Worm (Caenorhabditis elegans) whole organism, L3 larva: ENCODE data around the gene F16B12.6.

Experiments
- ZK546.5 ChIP-seq: sonication (generic microtip); optimal IDR thresholded peaks from 2 replicates; lab custom pipeline; 2017; ENCODE audit warnings: missing biosample characterization, missing genetic modification characterization
- aly-2 ChIP-seq: fragments of 150-350 bp; optimal IDR thresholded peaks from 2 replicates; lab custom pipeline; 2014; ENCODE audit warnings: missing biosample characterization, missing genetic modification characterization
- ceh-16 ChIP-seq: sonication (generic microtip); optimal IDR thresholded peaks from 2 replicates; lab custom pipeline; 2017; ENCODE audit warnings: missing biosample characterization, missing genetic modification characterization
- ceh-28 ChIP-seq: fragments of 150-350 bp; optimal IDR thresholded peaks from 2 replicates; lab custom pipeline; 2014; ENCODE audit warnings: missing biosample characterization, missing genetic modification reagents, missing genetic modification characterization
- ceh-9 ChIP-seq: sonication (generic microtip); optimal IDR thresholded peaks from 2 replicates; lab custom pipeline; 2018; ENCODE audit warnings: missing biosample characterization, missing genetic modification characterization
- daf-12 ChIP-seq: fragments of 150-350 bp; optimal IDR thresholded peaks from 2 replicates; lab custom pipeline; 2014; ENCODE audit warnings: missing biosample characterization, missing genetic modification reagents, missing genetic modification characterization
- elt-3 ChIP-seq, 3 experiments: fragments of 150-350 bp in 1 of 3; sonication (generic microtip) in 2 of 3; optimal IDR thresholded peaks; 2 replicates in 2 of 3; 4 replicates in 1 of 3; lab custom pipeline; 2014 to 2017; ENCODE audit warnings: missing biosample characterization in 3 of 3, missing genetic modification characterization in 3 of 3
- fkh-10 ChIP-seq: sonication (generic microtip); optimal IDR thresholded peaks from 2 replicates; lab custom pipeline; 2017; ENCODE audit warnings: missing biosample characterization, missing genetic modification reagents, missing genetic modification characterization
- fos-1 ChIP-seq: fragments of 150-350 bp; optimal IDR thresholded peaks from 2 replicates; lab custom pipeline; 2014; ENCODE audit warnings: missing biosample characterization, missing genetic modification characterization
- hmg-11 ChIP-seq: sonication (generic microtip); optimal IDR thresholded peaks from 2 replicates; lab custom pipeline; 2016; ENCODE audit warnings: missing genetic modification characterization, missing compliant biosample characterization
- jun-1 ChIP-seq: fragments of 150-350 bp; optimal IDR thresholded peaks from 2 replicates; lab custom pipeline; 2014; ENCODE audit warnings: missing biosample characterization, missing genetic modification reagents, missing genetic modification characterization
- lin-39 ChIP-seq: fragments of 150-350 bp; optimal IDR thresholded peaks from 2 replicates; lab custom pipeline; 2018; ENCODE audit warnings: missing biosample characterization, missing genetic modification reagents, missing genetic modification characterization
- lsy-12 ChIP-seq: sonication (generic microtip); optimal IDR thresholded peaks from 2 replicates; lab custom pipeline; 2016; ENCODE audit warnings: mild to moderate bottlenecking, missing genetic modification characterization, missing compliant biosample characterization
- mdl-1 ChIP-seq: fragments of 150-350 bp; optimal IDR thresholded peaks from 2 replicates; lab custom pipeline; 2014; ENCODE audit warnings: missing biosample characterization, missing genetic modification characterization
- mml-1 ChIP-seq: fragments of 150-350 bp; sonication (generic microtip); optimal IDR thresholded peaks from 3 replicates; lab custom pipeline; 2014; ENCODE audit warnings: missing biosample characterization, missing genetic modification characterization
- nhr-12 ChIP-seq: fragments of 150-350 bp; optimal IDR thresholded peaks from 2 replicates; lab custom pipeline; 2014; ENCODE audit warnings: missing biosample characterization, missing genetic modification characterization
- nhr-25 ChIP-seq: sonication (generic microtip); optimal IDR thresholded peaks from 2 replicates; lab custom pipeline; 2017; ENCODE audit warnings: missing biosample characterization, missing genetic modification characterization
- nhr-28 ChIP-seq: fragments of 150-350 bp; optimal IDR thresholded peaks from 2 replicates; lab custom pipeline; 2014; ENCODE audit warnings: missing biosample characterization, missing genetic modification characterization
- nhr-43 ChIP-seq: sonication (generic microtip); optimal IDR thresholded peaks from 2 replicates; lab custom pipeline; 2016; ENCODE audit warnings: mild to moderate bottlenecking, missing genetic modification characterization, missing compliant biosample characterization; ENCODE audit not compliant: poor library complexity, severe bottlenecking
- nhr-77 ChIP-seq: fragments of 150-350 bp; optimal IDR thresholded peaks from 2 replicates; lab custom pipeline; 2014; ENCODE audit warnings: missing biosample characterization, missing genetic modification characterization
- pqm-1 ChIP-seq: fragments of 150-350 bp; optimal IDR thresholded peaks from 2 replicates; lab custom pipeline; 2017; ENCODE audit warnings: missing biosample characterization, missing genetic modification characterization, inconsistent platforms
- sea-2 ChIP-seq: fragments of 150-350 bp; sonication (generic microtip); optimal IDR thresholded peaks from 4 replicates; lab custom pipeline; 2014; ENCODE audit warnings: missing biosample characterization, missing genetic modification reagents, missing genetic modification characterization
- snpc-4 ChIP-seq: fragments of 150-350 bp; optimal IDR thresholded peaks from 2 replicates; lab custom pipeline; 2014; ENCODE audit warnings: missing biosample characterization, missing genetic modification characterization
- tbx-2 ChIP-seq: sonication (generic microtip); optimal IDR thresholded peaks from 2 replicates; lab custom pipeline; 2016; ENCODE audit warnings: mild to moderate bottlenecking, missing genetic modification characterization, missing compliant biosample characterization
- unc-39 ChIP-seq: sonication (generic microtip); optimal IDR thresholded peaks from 4 replicates; lab custom pipeline; 2017; ENCODE audit warnings: missing biosample characterization, missing genetic modification characterization
- unc-62 ChIP-seq: fragments of 150-350 bp; sonication (generic microtip); optimal IDR thresholded peaks from 4 replicates; lab custom pipeline; 2014; ENCODE audit warnings: missing biosample characterization, missing genetic modification reagents, missing genetic modification characterization
- zag-1 ChIP-seq: fragments of 150-350 bp; optimal IDR thresholded peaks from 2 replicates; lab custom pipeline; 2014; ENCODE audit warnings: missing biosample characterization, missing genetic modification characterization

F16B12.6 gene

ce11 chrX:14147400-14147799, 45.3 kb downstream of the F16B12.6 start, which contains the start of gene akt-2:
akt-2 (plus strand) TSS chrX:14147700.
- TF ChIP-seq nhr-43 (tag; lab: Kevin White, UChicago): no peak
- TF ChIP-seq nhr-28 (tag; lab: Kevin White, UChicago): no peak
- no peak for TF ChIP-seq mdl-1 (tag; lab: Kevin White, UChicago)
- TF ChIP-seq fos-1: no peak
- TF ChIP-seq nhr-12: no peak
- no peak for TF ChIP-seq nhr-25
- no peak for TF ChIP-seq lsy-12 (tag; lab: Kevin White, UChicago)
- TF ChIP-seq daf-12 (tag; lab: Kevin White, UChicago): no peak
- TF ChIP-seq ZK546.5: no peak
- no peak for TF ChIP-seq sea-2 (GFP tag; lab: Kevin White, UChicago)
- no peak for TF ChIP-seq lin-39 (tag; lab: Kevin White, UChicago)
- TF ChIP-seq ceh-28 (tag; lab: Kevin White, UChicago): no peak
- no peak for TF ChIP-seq hmg-11 (tag; lab: Kevin White, UChicago)
- no peak for TF ChIP-seq elt-3 (tag; optimal IDR thresholded peaks at IDR 0.05; lab: Kevin White, UChicago)
- no peak for TF ChIP-seq fkh-10 (GFP tag; lab: Kevin White, UChicago)
- TF ChIP-seq jun-1 (tag; lab: Kevin White, UChicago): no peak
- TF ChIP-seq zag-1 (tag; lab: Kevin White, UChicago): no peak
- TF ChIP-seq, all 47 proteins: peak for 0

ce11 chrX:14152644-14153043, 50.5 kb downstream of the F16B12.6 start:
- TF ChIP-seq nhr-25 (no peak), ceh-28 (tag; lab: Kevin White, UChicago) (no peak), nhr-77 (tag; lab: Kevin White, UChicago) (no peak), nhr-28 (tag; lab: Kevin White, UChicago) (no peak), unc-62 (GFP tag; lab: Kevin White, UChicago) (no peak), nhr-43 (tag; lab: Kevin White, UChicago) (no peak), pqm-1 (no peak), tbx-2 (no peak), elt-3 (tag; optimal IDR thresholded peaks at IDR 0.05; lab: Kevin White, UChicago) (no peak), fos-1 (no peak), ceh-9 (tag; lab: Kevin White, UChicago) (no peak), ceh-16 (tag; lab: Kevin White, UChicago) (no peak), aly-2 (tag; lab: Kevin White, UChicago) (no peak), sea-2 (GFP tag; lab: Kevin White, UChicago) (no peak), mml-1 (tag; lab: Kevin White, UChicago) (no peak), unc-39 (tag; lab: Kevin White, UChicago) (no peak), lsy-12 (tag; lab: Kevin White, UChicago) (no peak)
- TF ChIP-seq, all 47 proteins: peak for 0

ce11 chrX:14156913-14157312, 54.8 kb downstream of the F16B12.6 start, which contains the start of gene ceh-90:
ceh-90 (minus strand) TSS chrX:14157013.
- TF ChIP-seq mdl-1 (tag; lab: Kevin White, UChicago) (no peak), unc-39 (tag; lab: Kevin White, UChicago) (no peak), snpc-4 (no peak)
- TF ChIP-seq, all 47 proteins: peak for 0
